Fruit fly (Drosophila melanogaster) whole organism, embryonic: ENCODE data around the gene CG43447.

Experiments
- Blimp-1 ChIP-seq: fragments of 200-800 bp; sonication (Bioruptor generic); optimal IDR thresholded peaks from 3 replicates; lab custom pipeline; 2018; ENCODE audit warnings: missing biosample characterization, missing genetic modification characterization, mild to moderate bottlenecking, moderate library complexity, missing genetic modification reagents
- CG10209 ChIP-seq: fragments of 200-800 bp; sonication (Bioruptor generic); optimal IDR thresholded peaks from 3 replicates; lab custom pipeline; 2017; ENCODE audit warnings: missing biosample characterization, mild to moderate bottlenecking, missing genetic modification characterization, missing genetic modification reagents
- CG1024 ChIP-seq: fragments of 200-800 bp; sonication (Bioruptor generic); IDR thresholded peaks from 2 replicates; pipeline ENCODE4 v1.3.6; 2022; ENCODE audit warnings: missing biosample characterization, missing genetic modification characterization
- CG10366 ChIP-seq: fragments of 200-800 bp; sonication (Bioruptor generic); IDR thresholded peaks from 2 replicates; pipeline ENCODE4 v1.3.6; 2022; ENCODE audit warnings: missing biosample characterization, missing genetic modification characterization
- CG10462 ChIP-seq: fragments of 200-800 bp; sonication (Bioruptor generic); optimal IDR thresholded peaks from 2 replicates; lab custom pipeline; 2016; ENCODE audit warnings: missing biosample characterization, missing genetic modification characterization
- CG10959 ChIP-seq: fragments of 200-800 bp; sonication (Bioruptor generic); IDR thresholded peaks from 2 replicates; pipeline ENCODE4 v1.3.6; 2022; ENCODE audit warnings: missing biosample characterization, missing genetic modification characterization
- CG12071 ChIP-seq: fragments of 200-800 bp; sonication (Bioruptor generic); optimal IDR thresholded peaks from 3 replicates; lab custom pipeline; 2018; ENCODE audit warnings: missing biosample characterization, mild to moderate bottlenecking, missing genetic modification characterization
- CG12299 ChIP-seq: fragments of 200-800 bp; sonication (Bioruptor generic); optimal IDR thresholded peaks from 2 replicates; lab custom pipeline; 2018; ENCODE audit warnings: missing biosample characterization, mild to moderate bottlenecking, missing genetic modification characterization
- CG13296 ChIP-seq: fragments of 200-800 bp; sonication (Bioruptor generic); optimal IDR thresholded peaks from 3 replicates; lab custom pipeline; 2018; ENCODE audit warnings: missing biosample characterization, mild to moderate bottlenecking, missing genetic modification characterization
- CG14014 ChIP-seq: fragments of 200-800 bp; sonication (Bioruptor generic); IDR thresholded peaks from 2 replicates; pipeline ENCODE4 v1.3.6; 2022; ENCODE audit warnings: missing biosample characterization, missing genetic modification characterization
- CG16815 ChIP-seq: fragments of 200-800 bp; sonication (Bioruptor generic); optimal IDR thresholded peaks from 3 replicates; lab custom pipeline; 2017; ENCODE audit warnings: missing biosample characterization, mild to moderate bottlenecking, missing genetic modification characterization
- CG17612 ChIP-seq: fragments of 200-800 bp; sonication (Bioruptor generic); IDR thresholded peaks from 2 replicates; pipeline ENCODE4 v1.3.6; 2022; ENCODE audit warnings: missing biosample characterization, missing genetic modification characterization
- CG2120 ChIP-seq: fragments of 200-800 bp; sonication (Bioruptor generic); optimal IDR thresholded peaks from 3 replicates; lab custom pipeline; 2016; ENCODE audit warnings: missing biosample characterization, missing genetic modification characterization
- CG30403 ChIP-seq: fragments of 200-800 bp; sonication (Bioruptor generic); optimal IDR thresholded peaks from 3 replicates; lab custom pipeline; 2016; ENCODE audit warnings: missing biosample characterization, missing genetic modification characterization
- CG33557 ChIP-seq: fragments of 200-800 bp; sonication (Bioruptor generic); optimal IDR thresholded peaks from 2 replicates; lab custom pipeline; 2019; ENCODE audit warnings: missing biosample characterization, mild to moderate bottlenecking, missing genetic modification characterization, moderate library complexity
- CG34422 ChIP-seq: fragments of 200-800 bp; sonication (Bioruptor generic); IDR thresholded peaks from 3 replicates; pipeline ENCODE4 v1.3.6; 2022; ENCODE audit warnings: missing biosample characterization, missing genetic modification characterization
- CG8359 ChIP-seq: fragments of 200-800 bp; sonication (Bioruptor generic); optimal IDR thresholded peaks from 2 replicates; lab custom pipeline; 2017; ENCODE audit warnings: missing biosample characterization, mild to moderate bottlenecking, missing genetic modification characterization, borderline replicate concordance
- CG8478 ChIP-seq: fragments of >200 bp; optimal IDR thresholded peaks from 2 replicates; lab custom pipeline; 2018
- CG9215 ChIP-seq: fragments of 200-800 bp; sonication (Bioruptor generic); IDR thresholded peaks from 2 replicates; pipeline ENCODE4 v1.3.6; 2022; ENCODE audit warnings: missing biosample characterization, missing genetic modification characterization
- CG9609 ChIP-seq: fragments of 200-800 bp; sonication (Bioruptor generic); optimal IDR thresholded peaks from 3 replicates; lab custom pipeline; 2016; ENCODE audit warnings: missing biosample characterization, missing genetic modification characterization
- E2f1 ChIP-seq: fragments of 200-800 bp; sonication (Bioruptor generic); IDR thresholded peaks from 2 replicates; pipeline ENCODE4 v1.3.6; 2022; ENCODE audit warnings: missing biosample characterization, missing genetic modification characterization
- ERR ChIP-seq: fragments of 200-800 bp; sonication (Bioruptor generic); optimal IDR thresholded peaks from 2 replicates; lab custom pipeline; 2016; ENCODE audit warnings: missing biosample characterization, missing genetic modification characterization
- Elba2 ChIP-seq: fragments of 200-800 bp; sonication (Bioruptor generic); optimal IDR thresholded peaks from 3 replicates; lab custom pipeline; 2016; ENCODE audit warnings: missing biosample characterization, missing genetic modification characterization
- HmgD ChIP-seq: fragments of 200-800 bp; sonication (Bioruptor generic); optimal IDR thresholded peaks from 3 replicates; lab custom pipeline; 2016; ENCODE audit warnings: missing biosample characterization, missing genetic modification characterization
- Lhr ChIP-seq: fragments of 200-800 bp; sonication (Bioruptor generic); optimal IDR thresholded peaks from 3 replicates; lab custom pipeline; 2017; ENCODE audit warnings: mild to moderate bottlenecking, missing biosample characterization, missing genetic modification reagents, missing genetic modification characterization
- Med ChIP-seq: fragments of 200-800 bp; sonication (Bioruptor generic); peaks from one replicate; lab custom pipeline; 2016; ENCODE audit warnings: missing biosample characterization, missing genetic modification characterization, mild to moderate bottlenecking, inconsistent platforms, moderate library complexity
- NC2β ChIP-seq: fragments of 200-800 bp; sonication (Bioruptor generic); optimal IDR thresholded peaks from 2 replicates; lab custom pipeline; 2016; ENCODE audit warnings: missing biosample characterization, missing genetic modification characterization
- Opbp ChIP-seq: fragments of 200-800 bp; sonication (Bioruptor generic); IDR thresholded peaks from 3 replicates; pipeline ENCODE4 v1.3.6; 2022; ENCODE audit warnings: missing biosample characterization, missing genetic modification characterization; ENCODE audit not compliant: partially characterized antibody
- Sry-β ChIP-seq: fragments of 200-800 bp; sonication (Bioruptor generic); optimal IDR thresholded peaks from 2 replicates; lab custom pipeline; 2018; ENCODE audit warnings: missing biosample characterization, mild to moderate bottlenecking, missing genetic modification characterization, moderate library complexity
- Sry-δ ChIP-seq: fragments of 200-800 bp; sonication (Bioruptor generic); optimal IDR thresholded peaks from 2 replicates; lab custom pipeline; 2016; ENCODE audit warnings: missing biosample characterization, missing genetic modification characterization
- aop ChIP-seq: fragments of 200-800 bp; sonication (Bioruptor generic); IDR thresholded peaks from 2 replicates; pipeline ENCODE4 v1.3.6; 2022; ENCODE audit warnings: missing biosample characterization, missing genetic modification characterization
- ci ChIP-seq: fragments of 200-800 bp; sonication (Bioruptor generic); IDR thresholded peaks from 3 replicates; pipeline ENCODE4 v1.3.6; 2022; ENCODE audit warnings: missing biosample characterization, missing genetic modification characterization
- emc ChIP-seq: fragments of 200-800 bp; sonication (Bioruptor generic); optimal IDR thresholded peaks from 2 replicates; lab custom pipeline; 2016; ENCODE audit warnings: missing biosample characterization, missing genetic modification characterization
- her ChIP-seq: fragments of 200-800 bp; sonication (Bioruptor generic); optimal IDR thresholded peaks from 2 replicates; lab custom pipeline; 2016; ENCODE audit warnings: missing biosample characterization, missing genetic modification characterization
- ind ChIP-seq: fragments of 200-800 bp; sonication (Bioruptor generic); optimal IDR thresholded peaks from 3 replicates; lab custom pipeline; 2016; ENCODE audit warnings: missing biosample characterization, missing genetic modification characterization
- jumu ChIP-seq: fragments of 200-800 bp; sonication (Bioruptor generic); optimal IDR thresholded peaks from 3 replicates; lab custom pipeline; 2016; ENCODE audit warnings: missing biosample characterization, missing genetic modification characterization
- klu ChIP-seq: fragments of 200-800 bp; sonication (Bioruptor generic); IDR thresholded peaks from 2 replicates; pipeline ENCODE4 v1.3.6; 2022; ENCODE audit warnings: missing biosample characterization, missing genetic modification characterization
- mirr ChIP-seq: fragments of 200-800 bp; sonication (Bioruptor generic); optimal IDR thresholded peaks from 3 replicates; lab custom pipeline; 2018; ENCODE audit warnings: missing biosample characterization, mild to moderate bottlenecking, missing genetic modification characterization
- pan ChIP-seq, 4 experiments: fragments of >200 bp in 3 of 4; fragments of 200-800 bp in 1 of 4; sonication (Bioruptor generic) in 1 of 4; optimal IDR thresholded peaks in 3 of 4; IDR thresholded peaks in 1 of 4; 2 replicates each; pipeline versions ENCODE4 v1.3.6 to Lab custom; 2017 to 2022; ENCODE audit warnings: missing biosample characterization in 2 of 4, missing genetic modification characterization in 2 of 4, mixed read lengths in 1 of 4
- repo ChIP-seq: fragments of 200-800 bp; sonication (Bioruptor generic); optimal IDR thresholded peaks from 2 replicates; lab custom pipeline; 2016; ENCODE audit warnings: missing biosample characterization, missing genetic modification characterization
- salm ChIP-seq: fragments of 200-800 bp; sonication (Bioruptor generic); optimal IDR thresholded peaks from 2 replicates; lab custom pipeline; 2018; ENCODE audit warnings: missing biosample characterization, mild to moderate bottlenecking, missing genetic modification characterization
- sc ChIP-seq, 3 experiments: fragments of >200 bp in 2 of 3; fragments of 200-800 bp in 1 of 3; sonication (Bioruptor generic) in 1 of 3; optimal IDR thresholded peaks; 2 replicates in 2 of 3; 3 replicates in 1 of 3; lab custom pipeline; 2017; ENCODE audit warnings: mild to moderate bottlenecking in 1 of 3, missing biosample characterization in 1 of 3, missing genetic modification characterization in 1 of 3, missing genetic modification reagents in 1 of 3
- sd ChIP-seq: fragments of 200-800 bp; sonication (Bioruptor generic); optimal IDR thresholded peaks from 3 replicates; lab custom pipeline; 2018; ENCODE audit warnings: missing biosample characterization, mild to moderate bottlenecking, missing genetic modification characterization, moderate library complexity
- tgo ChIP-seq: fragments of 200-800 bp; sonication (Bioruptor generic); IDR thresholded peaks from 3 replicates; pipeline ENCODE4 v1.3.6; 2022; ENCODE audit warnings: missing biosample characterization, missing genetic modification characterization
- tin ChIP-seq: fragments of 200-800 bp; sonication (Bioruptor generic); optimal IDR thresholded peaks from 3 replicates; lab custom pipeline; 2016; ENCODE audit warnings: missing biosample characterization, missing genetic modification characterization
- toy ChIP-seq: fragments of 200-800 bp; sonication (Bioruptor generic); IDR thresholded peaks from 2 replicates; pipeline ENCODE4 v1.3.6; 2022; ENCODE audit warnings: missing biosample characterization, missing genetic modification characterization
- ttk ChIP-seq: fragments of 200-800 bp; sonication (Bioruptor generic); IDR thresholded peaks from 2 replicates; pipeline ENCODE4 v2.1.2; 2022; ENCODE audit warnings: missing biosample characterization, missing genetic modification characterization
- tup ChIP-seq: fragments of 200-800 bp; sonication (Bioruptor generic); optimal IDR thresholded peaks from 2 replicates; lab custom pipeline; 2016; ENCODE audit warnings: missing biosample characterization, mild to moderate bottlenecking, missing genetic modification characterization, moderate library complexity
- tx ChIP-seq: fragments of 200-800 bp; sonication (Bioruptor generic); optimal IDR thresholded peaks from 2 replicates; lab custom pipeline; 2016; ENCODE audit warnings: missing biosample characterization, missing genetic modification characterization
- vvl ChIP-seq: fragments of 200-800 bp; sonication (Bioruptor generic); IDR thresholded peaks from 2 replicates; pipeline ENCODE4 v1.3.6; 2022; ENCODE audit warnings: missing biosample characterization, missing genetic modification characterization
- wor ChIP-seq: fragments of 200-800 bp; sonication (Bioruptor generic); IDR thresholded peaks from 2 replicates; pipeline ENCODE4 v1.3.6; 2022; ENCODE audit warnings: missing biosample characterization, missing genetic modification characterization
- zfh2 ChIP-seq: fragments of 200-800 bp; sonication (Bioruptor generic); optimal IDR thresholded peaks from 2 replicates; lab custom pipeline; 2016; ENCODE audit warnings: missing biosample characterization, missing genetic modification characterization

The CG43447 gene

dm6 chr3R:27426702-27427101, 13.4 kb upstream of the CG43447 start (continued):
- TF ChIP-seq salm (tag; lab: Kevin White, UChicago), result no peak
- no peak for TF ChIP-seq Lhr (GFP tag; lab: Kevin White, UChicago)
- TF ChIP-seq HmgD, result no peak
- TF ChIP-seq zfh2 (GFP tag; lab: Kevin White, UChicago), result no peak
- TF ChIP-seq CG9215 (GFP tag; lab: Robert Waterston, UW), result no peak; the same call in 1 of the 2 replicates
- TF ChIP-seq emc (GFP tag; lab: Kevin White, UChicago), result no peak
- TF ChIP-seq her (GFP tag; lab: Kevin White, UChicago), result no peak
- no peak for TF ChIP-seq aop (GFP tag; lab: Robert Waterston, UW)
- 0 out of 2 replicates have a peak, but pooled peaks have one; percentile 21 for TF ChIP-seq CG14014
- TF ChIP-seq CG16815 (GFP tag; lab: Kevin White, UChicago), result no peak
- no peak for TF ChIP-seq toy (GFP tag; lab: Robert Waterston, UW)
- TF ChIP-seq klu (GFP tag; lab: Robert Waterston, UW), result no peak
- 0 out of 2 replicates have a peak, but pooled peaks have one; percentile 22 for TF ChIP-seq E2f1 (GFP tag; lab: Robert Waterston, UW)
- TF ChIP-seq CG10209 (GFP tag; lab: Kevin White, UChicago), result peak; percentile 26
- TF ChIP-seq jumu (GFP tag; lab: Kevin White, UChicago), result no peak
- no peak for TF ChIP-seq sc (optimal IDR thresholded peaks at IDR 0.05; lab: Kevin White, UChicago)
- no peak for TF ChIP-seq sc (GFP tag; optimal IDR thresholded peaks at IDR 0.05; lab: Kevin White, UChicago)
- no peak for TF ChIP-seq CG9609
- TF ChIP-seq wor (GFP tag; lab: Robert Waterston, UW), result no peak
- peak; percentile 57 for TF ChIP-seq CG2120 (GFP tag; lab: Kevin White, UChicago)
- no peak for TF ChIP-seq mirr
- no peak for TF ChIP-seq CG8478 (lab: Kevin White, UChicago)
- TF ChIP-seq vvl (GFP tag; lab: Robert Waterston, UW), result no peak
- no peak for TF ChIP-seq Opbp (GFP tag; lab: Robert Waterston, UW)
- TF ChIP-seq ci, result no peak
- TF ChIP-seq tgo (GFP tag; lab: Robert Waterston, UW), result peak; percentile 19; the same call in 1 of the 3 replicates
- no peak for TF ChIP-seq Sry-β (GFP tag; lab: Kevin White, UChicago)
- no peak for TF ChIP-seq CG34422 (GFP tag; lab: Robert Waterston, UW)
- no peak for TF ChIP-seq Sry-δ
- no peak for TF ChIP-seq CG17612 (GFP tag; lab: Robert Waterston, UW)
- TF ChIP-seq NC2β (GFP tag; lab: Kevin White, UChicago), result no peak
- no peak for TF ChIP-seq CG10959 (GFP tag; lab: Robert Waterston, UW)
- peak; percentile 20 for TF ChIP-seq Med
- no peak for TF ChIP-seq CG1024 (GFP tag; lab: Robert Waterston, UW)
- no peak for TF ChIP-seq ttk
- no peak for TF ChIP-seq CG8359
- no peak for TF ChIP-seq CG10462 (GFP tag; lab: Kevin White, UChicago)
- TF ChIP-seq pan (optimal IDR thresholded peaks at IDR 0.05; lab: Kevin White, UChicago), result no peak
- no peak for TF ChIP-seq pan (GFP tag; optimal IDR thresholded peaks at IDR 0.05 in 1 of 2, IDR thresholded peaks at IDR 0.05 in 1 of 2)
- TF ChIP-seq CG33557 (GFP tag; lab: Kevin White, UChicago), result no peak
- no peak for TF ChIP-seq sd (tag; lab: Kevin White, UChicago)
- peak; percentile 13 for TF ChIP-seq CG30403 (GFP tag; lab: Kevin White, UChicago)
- TF ChIP-seq CG10366 (GFP tag; lab: Robert Waterston, UW), result no peak
- no peak for TF ChIP-seq CG12071
- TF ChIP-seq Elba2, result no peak
- TF ChIP-seq tin (GFP tag; lab: Kevin White, UChicago), result no peak
- no peak for TF ChIP-seq CG13296 (GFP tag; lab: Kevin White, UChicago)
- no peak for TF ChIP-seq ind (GFP tag; lab: Kevin White, UChicago)
- TF ChIP-seq Blimp-1 (GFP tag; lab: Kevin White, UChicago), result peak; percentile 4
- TF ChIP-seq repo, result no peak
- TF ChIP-seq tup (GFP tag; lab: Kevin White, UChicago), result no peak
- TF ChIP-seq tx (GFP tag; lab: Kevin White, UChicago), result no peak
- TF ChIP-seq CG12299 (tag; lab: Kevin White, UChicago), result no peak
- TF ChIP-seq ERR (GFP tag; lab: Kevin White, UChicago), result no peak
